Worm (Caenorhabditis elegans) whole organism, L3 larva: ENCODE results near the gene xpf-1.

Experiments
- R02D3.7 ChIP-seq: fragments of 150-350 bp; optimal IDR thresholded peaks from 2 replicates; lab custom pipeline; 2014; ENCODE audit warnings: missing biosample characterization, missing genetic modification characterization
- ZK546.5 ChIP-seq: sonication (generic microtip); optimal IDR thresholded peaks from 2 replicates; lab custom pipeline; 2017; ENCODE audit warnings: missing biosample characterization, missing genetic modification characterization
- aly-2 ChIP-seq: fragments of 150-350 bp; optimal IDR thresholded peaks from 2 replicates; lab custom pipeline; 2014; ENCODE audit warnings: missing biosample characterization, missing genetic modification characterization
- ama-1 ChIP-seq: fragments of 150-350 bp; optimal IDR thresholded peaks from 2 replicates; lab custom pipeline; 2018
- ceh-16 ChIP-seq: sonication (generic microtip); optimal IDR thresholded peaks from 2 replicates; lab custom pipeline; 2017; ENCODE audit warnings: missing biosample characterization, missing genetic modification characterization
- ceh-28 ChIP-seq: fragments of 150-350 bp; optimal IDR thresholded peaks from 2 replicates; lab custom pipeline; 2014; ENCODE audit warnings: missing biosample characterization, missing genetic modification reagents, missing genetic modification characterization
- ceh-82 ChIP-seq: fragments of 150-350 bp; optimal IDR thresholded peaks from 2 replicates; lab custom pipeline; 2014; ENCODE audit warnings: missing biosample characterization, missing genetic modification characterization
- ceh-9 ChIP-seq: sonication (generic microtip); optimal IDR thresholded peaks from 2 replicates; lab custom pipeline; 2018; ENCODE audit warnings: missing biosample characterization, missing genetic modification characterization
- daf-12 ChIP-seq: fragments of 150-350 bp; optimal IDR thresholded peaks from 2 replicates; lab custom pipeline; 2014; ENCODE audit warnings: missing biosample characterization, missing genetic modification reagents, missing genetic modification characterization
- egl-27 ChIP-seq: sonication (generic microtip); optimal IDR thresholded peaks from 4 replicates; lab custom pipeline; 2017; ENCODE audit warnings: missing biosample characterization, missing genetic modification reagents, missing genetic modification characterization
- egl-5 ChIP-seq: fragments of 150-350 bp; optimal IDR thresholded peaks from 2 replicates; lab custom pipeline; 2017; ENCODE audit warnings: missing biosample characterization, missing genetic modification reagents, missing genetic modification characterization, inconsistent platforms
- elt-1 ChIP-seq: fragments of 150-350 bp; optimal IDR thresholded peaks from 2 replicates; lab custom pipeline; 2014; ENCODE audit warnings: missing biosample characterization, missing genetic modification characterization
- elt-2 ChIP-seq: sonication (generic microtip); optimal IDR thresholded peaks from 2 replicates; lab custom pipeline; 2016; ENCODE audit warnings: missing genetic modification reagents, mild to moderate bottlenecking, missing genetic modification characterization, missing compliant biosample characterization
- elt-3 ChIP-seq, 3 experiments: fragments of 150-350 bp in 1 of 3; sonication (generic microtip) in 2 of 3; optimal IDR thresholded peaks; 2 replicates in 2 of 3; 4 replicates in 1 of 3; lab custom pipeline; 2014 to 2017; ENCODE audit warnings: missing biosample characterization in 3 of 3, missing genetic modification characterization in 3 of 3
- eor-1 ChIP-seq, 2 experiments: fragments of 150-350 bp; optimal IDR thresholded peaks; 2 replicates each; lab custom pipeline; 2014 to 2018; ENCODE audit warnings: missing biosample characterization in 2 of 2, missing genetic modification characterization in 2 of 2
- fkh-10 ChIP-seq: sonication (generic microtip); optimal IDR thresholded peaks from 2 replicates; lab custom pipeline; 2017; ENCODE audit warnings: missing biosample characterization, missing genetic modification reagents, missing genetic modification characterization
- fkh-2 ChIP-seq: fragments of 150-350 bp; optimal IDR thresholded peaks from 2 replicates; lab custom pipeline; 2014; ENCODE audit warnings: missing biosample characterization, missing genetic modification reagents, missing genetic modification characterization
- fos-1 ChIP-seq: fragments of 150-350 bp; optimal IDR thresholded peaks from 2 replicates; lab custom pipeline; 2014; ENCODE audit warnings: missing biosample characterization, missing genetic modification characterization
- hmg-11 ChIP-seq: sonication (generic microtip); optimal IDR thresholded peaks from 2 replicates; lab custom pipeline; 2016; ENCODE audit warnings: missing genetic modification characterization, missing compliant biosample characterization
- jun-1 ChIP-seq: fragments of 150-350 bp; optimal IDR thresholded peaks from 2 replicates; lab custom pipeline; 2014; ENCODE audit warnings: missing biosample characterization, missing genetic modification reagents, missing genetic modification characterization
- lin-15B ChIP-seq: fragments of 150-350 bp; optimal IDR thresholded peaks from 2 replicates; lab custom pipeline; 2014; ENCODE audit warnings: missing biosample characterization, missing genetic modification characterization
- lin-39 ChIP-seq: fragments of 150-350 bp; optimal IDR thresholded peaks from 2 replicates; lab custom pipeline; 2018; ENCODE audit warnings: missing biosample characterization, missing genetic modification reagents, missing genetic modification characterization
- lsy-12 ChIP-seq: sonication (generic microtip); optimal IDR thresholded peaks from 2 replicates; lab custom pipeline; 2016; ENCODE audit warnings: mild to moderate bottlenecking, missing genetic modification characterization, missing compliant biosample characterization
- mdl-1 ChIP-seq: fragments of 150-350 bp; optimal IDR thresholded peaks from 2 replicates; lab custom pipeline; 2014; ENCODE audit warnings: missing biosample characterization, missing genetic modification characterization
- mml-1 ChIP-seq: fragments of 150-350 bp; sonication (generic microtip); optimal IDR thresholded peaks from 3 replicates; lab custom pipeline; 2014; ENCODE audit warnings: missing biosample characterization, missing genetic modification characterization
- nfya-1 ChIP-seq: sonication (generic microtip); optimal IDR thresholded peaks from 2 replicates; lab custom pipeline; 2017; ENCODE audit warnings: missing genetic modification characterization, mild to moderate bottlenecking, missing compliant biosample characterization, antibody characterized with exemption, moderate library complexity; ENCODE audit not compliant: insufficient read depth
- nhr-11 ChIP-seq: fragments of 150-350 bp; optimal IDR thresholded peaks from 2 replicates; lab custom pipeline; 2014; ENCODE audit warnings: missing biosample characterization, missing genetic modification characterization
- nhr-12 ChIP-seq: fragments of 150-350 bp; optimal IDR thresholded peaks from 2 replicates; lab custom pipeline; 2014; ENCODE audit warnings: missing biosample characterization, missing genetic modification characterization
- nhr-23 ChIP-seq: fragments of 150-350 bp; optimal IDR thresholded peaks from 2 replicates; lab custom pipeline; 2014; ENCODE audit warnings: missing biosample characterization, missing genetic modification reagents, missing genetic modification characterization
- nhr-237 ChIP-seq: fragments of 150-350 bp; optimal IDR thresholded peaks from 2 replicates; lab custom pipeline; 2014; ENCODE audit warnings: missing biosample characterization, missing genetic modification characterization
- nhr-25 ChIP-seq: sonication (generic microtip); optimal IDR thresholded peaks from 2 replicates; lab custom pipeline; 2017; ENCODE audit warnings: missing biosample characterization, missing genetic modification characterization
- nhr-28 ChIP-seq: fragments of 150-350 bp; optimal IDR thresholded peaks from 2 replicates; lab custom pipeline; 2014; ENCODE audit warnings: missing biosample characterization, missing genetic modification characterization
- nhr-43 ChIP-seq: sonication (generic microtip); optimal IDR thresholded peaks from 2 replicates; lab custom pipeline; 2016; ENCODE audit warnings: mild to moderate bottlenecking, missing genetic modification characterization, missing compliant biosample characterization; ENCODE audit not compliant: poor library complexity, severe bottlenecking
- nhr-67 ChIP-seq: fragments of 150-350 bp; optimal IDR thresholded peaks from 2 replicates; lab custom pipeline; 2014; ENCODE audit warnings: missing biosample characterization, missing genetic modification characterization
- nhr-76 ChIP-seq: fragments of 150-350 bp; sonication (generic microtip); optimal IDR thresholded peaks from 5 replicates; lab custom pipeline; 2014; ENCODE audit warnings: missing biosample characterization, missing genetic modification characterization
- nhr-77 ChIP-seq: fragments of 150-350 bp; optimal IDR thresholded peaks from 2 replicates; lab custom pipeline; 2014; ENCODE audit warnings: missing biosample characterization, missing genetic modification characterization
- pha-4 ChIP-seq: fragments of 150-350 bp; optimal IDR thresholded peaks from 2 replicates; lab custom pipeline; 2014; ENCODE audit warnings: missing biosample characterization, missing genetic modification reagents, missing genetic modification characterization
- pqm-1 ChIP-seq: fragments of 150-350 bp; optimal IDR thresholded peaks from 2 replicates; lab custom pipeline; 2017; ENCODE audit warnings: missing biosample characterization, missing genetic modification characterization, inconsistent platforms
- sea-2 ChIP-seq: fragments of 150-350 bp; sonication (generic microtip); optimal IDR thresholded peaks from 4 replicates; lab custom pipeline; 2014; ENCODE audit warnings: missing biosample characterization, missing genetic modification reagents, missing genetic modification characterization
- skn-1 ChIP-seq: fragments of 150-350 bp; optimal IDR thresholded peaks from 2 replicates; lab custom pipeline; 2014; ENCODE audit warnings: missing biosample characterization, missing genetic modification characterization
- snpc-4 ChIP-seq: fragments of 150-350 bp; optimal IDR thresholded peaks from 2 replicates; lab custom pipeline; 2014; ENCODE audit warnings: missing biosample characterization, missing genetic modification characterization
- tbx-2 ChIP-seq: sonication (generic microtip); optimal IDR thresholded peaks from 2 replicates; lab custom pipeline; 2016; ENCODE audit warnings: mild to moderate bottlenecking, missing genetic modification characterization, missing compliant biosample characterization
- unc-39 ChIP-seq: sonication (generic microtip); optimal IDR thresholded peaks from 4 replicates; lab custom pipeline; 2017; ENCODE audit warnings: missing biosample characterization, missing genetic modification characterization
- unc-62 ChIP-seq: fragments of 150-350 bp; sonication (generic microtip); optimal IDR thresholded peaks from 4 replicates; lab custom pipeline; 2014; ENCODE audit warnings: missing biosample characterization, missing genetic modification reagents, missing genetic modification characterization
- zag-1 ChIP-seq: fragments of 150-350 bp; optimal IDR thresholded peaks from 2 replicates; lab custom pipeline; 2014; ENCODE audit warnings: missing biosample characterization, missing genetic modification characterization
- ztf-11 ChIP-seq: fragments of 150-350 bp; optimal IDR thresholded peaks from 2 replicates; lab custom pipeline; 2014; ENCODE audit warnings: missing biosample characterization, missing genetic modification characterization
- ztf-4 ChIP-seq: fragments of 150-350 bp; optimal IDR thresholded peaks from 2 replicates; lab custom pipeline; 2014; ENCODE audit warnings: missing biosample characterization, missing genetic modification characterization

The xpf-1 gene

DNA sequence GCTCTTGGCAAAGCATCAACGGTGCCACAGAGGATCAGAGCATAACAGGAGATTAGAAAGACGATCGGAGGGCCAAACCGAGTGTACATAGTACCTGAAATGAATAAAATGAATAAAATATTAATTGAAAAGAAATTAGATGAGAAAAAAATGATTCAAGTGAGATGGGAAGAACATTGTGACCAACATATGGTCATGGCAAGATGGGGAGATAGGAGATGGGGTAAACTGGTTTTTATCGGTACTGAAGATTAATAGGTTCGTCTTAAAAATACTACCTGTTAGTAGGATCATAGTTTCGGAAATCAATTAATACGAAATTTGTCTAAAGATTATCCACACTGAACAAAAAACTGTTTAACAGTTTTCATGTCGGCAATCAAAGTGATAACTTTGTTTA, 38.9 kb upstream of the xpf-1 start, which contains the start of gene nep-1:
Gene nep-1 (minus strand): TSS at position 101 of the 400 bp plus-strand sequence.
- TF ChIP-seq nhr-23 (peak; percentile 13), nhr-67 (tag; lab: Kevin White, UChicago) (no peak)

ce11 chrII:11658854-11659253, 37.1 kb upstream of the xpf-1 start:
- TF ChIP-seq nhr-76, result no peak
- no peak for TF ChIP-seq nhr-23
- no peak for TF ChIP-seq egl-5 (tag; lab: Kevin White, UChicago)
- TF ChIP-seq unc-39 (tag; lab: Kevin White, UChicago), result no peak
- TF ChIP-seq daf-12 (tag; lab: Kevin White, UChicago), result no peak
- no peak for TF ChIP-seq lsy-12
- no peak for TF ChIP-seq unc-62 (GFP tag; lab: Kevin White, UChicago)
- TF ChIP-seq elt-3 (tag; optimal IDR thresholded peaks at IDR 0.05; lab: Kevin White, UChicago), result no peak
- no peak for TF ChIP-seq aly-2 (tag; lab: Kevin White, UChicago)
- TF ChIP-seq jun-1 (tag; lab: Kevin White, UChicago), result no peak

ce11 chrII:11675877-11676473, 20.0 kb upstream of the xpf-1 start, which contains the start of the genes trr-1 and C47D12.2:
Gene trr-1 (minus strand): TSS chrII:11675927.
Gene C47D12.2 (plus strand): TSS chrII:11676306.
- TF ChIP-seq pha-4 (tag; lab: Kevin White, UChicago) (no peak), mdl-1 (tag; lab: Kevin White, UChicago) (no peak), elt-3 (tag; optimal IDR thresholded peaks at IDR 0.05; lab: Kevin White, UChicago) (no peak), hmg-11 (tag; lab: Kevin White, UChicago) (no peak), egl-5 (tag; lab: Kevin White, UChicago) (no peak), lin-39 (tag; lab: Kevin White, UChicago) (peak; percentile 22), nhr-67 (tag; lab: Kevin White, UChicago) (no peak), lsy-12 (peak; percentile 10), nhr-12 (tag; lab: Kevin White, UChicago) (no peak), nhr-23 (peak; percentile 79), jun-1 (tag; lab: Kevin White, UChicago) (no peak), ama-1 (lab: Kevin White, UChicago) (no peak), aly-2 (tag; lab: Kevin White, UChicago) (no peak), pqm-1 (tag; lab: Kevin White, UChicago) (peak; percentile 23), daf-12 (tag; lab: Kevin White, UChicago) (no peak), ceh-16 (tag; lab: Kevin White, UChicago) (no peak), nhr-11 (tag; lab: Kevin White, UChicago) (no peak), fkh-2 (tag; lab: Kevin White, UChicago) (no peak), fos-1 (tag; lab: Kevin White, UChicago) (no peak), ZK546.5 (no peak), zag-1 (tag; lab: Kevin White, UChicago) (no peak), nhr-76 (no peak), ztf-11 (no peak), nhr-43 (tag; lab: Kevin White, UChicago) (peak; percentile 48), tbx-2 (tag; lab: Kevin White, UChicago) (no peak), elt-1 (tag; lab: Kevin White, UChicago) (no peak), R02D3.7 (tag; lab: Kevin White, UChicago) (peak; percentile 79), snpc-4 (no peak), lin-15B (tag; lab: Kevin White, UChicago) (peak; percentile 81), elt-2 (tag; lab: Kevin White, UChicago) (peak; percentile 40), ceh-28 (no peak), unc-62 (GFP tag; lab: Kevin White, UChicago) (no peak), egl-27 (tag; lab: Kevin White, UChicago) (no peak), ceh-82 (tag; lab: Kevin White, UChicago) (no peak), ceh-9 (no peak), sea-2 (GFP tag; lab: Kevin White, UChicago) (no peak), nhr-25 (tag; lab: Kevin White, UChicago) (peak; percentile 78), skn-1 (tag; lab: Kevin White, UChicago) (peak; percentile 16), unc-39 (tag; lab: Kevin White, UChicago) (no peak), eor-1 (tag; optimal IDR thresholded peaks at IDR 0.05; lab: Kevin White, UChicago) (no peak), nhr-77 (tag; lab: Kevin White, UChicago) (no peak), nhr-28 (tag; lab: Kevin White, UChicago) (no peak), mml-1 (tag; lab: Kevin White, UChicago) (no peak), nhr-237 (tag; lab: Kevin White, UChicago) (no peak), ztf-4 (tag; lab: Kevin White, UChicago) (no peak), nfya-1 (tag; lab: Kevin White, UChicago) (no peak), fkh-10 (GFP tag; lab: Kevin White, UChicago) (no peak)
